Worm (Caenorhabditis elegans): Measurements from ENCODE around the gene T13B5.9.

DNA sequence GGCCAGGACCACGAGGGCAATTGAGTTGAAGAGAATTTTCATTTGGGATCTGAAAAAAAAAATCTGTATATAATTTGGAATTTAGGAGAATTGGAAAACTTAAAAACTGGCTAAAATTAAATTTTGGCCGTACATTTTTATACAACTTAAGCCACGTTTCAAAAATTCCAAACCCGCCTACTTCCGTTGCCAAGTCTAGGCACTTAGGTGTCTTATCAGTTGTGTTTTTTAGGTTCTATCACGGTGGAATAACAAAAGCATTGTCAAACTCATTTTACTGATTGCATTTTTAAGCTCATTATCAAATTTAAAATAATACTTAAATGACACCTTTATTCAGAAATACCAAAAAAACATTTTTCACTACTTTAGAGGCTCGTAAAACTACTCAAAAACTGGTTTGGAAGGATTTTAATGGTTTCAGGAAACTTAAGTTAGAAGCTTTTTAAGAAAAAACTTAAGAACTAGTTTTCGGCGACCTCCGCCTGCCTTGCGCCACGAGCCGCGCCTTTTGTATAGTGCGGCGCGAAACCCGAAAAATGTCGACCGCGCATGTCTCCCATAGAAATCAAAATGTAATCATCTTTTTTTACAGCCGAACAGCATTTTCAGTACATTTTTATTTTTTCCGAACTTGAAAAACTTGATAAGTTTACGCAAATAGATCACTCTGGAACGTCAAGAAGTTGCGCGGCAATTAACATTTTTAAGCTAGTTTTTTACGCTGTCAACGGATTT, 13.9 kb upstream of the T13B5.9 start, which contains the start of gene lips-13:
- TF ChIP-seq che-1 (tag; optimal IDR thresholded peaks at IDR 0.05) (no peak), Y22D7AL.16 (tag; optimal IDR thresholded peaks at IDR 0.05) (no peak), dmd-4 (tag; optimal IDR thresholded peaks at IDR 0.05; ENCODE audit: borderline replicate concordance) (no peak), pros-1 (tag; optimal IDR thresholded peaks at IDR 0.05) (no peak), ceh-22 (tag; optimal IDR thresholded peaks at IDR 0.05) (no peak), lin-11 (tag; optimal IDR thresholded peaks at IDR 0.05) (no peak), dve-1 (tag; optimal IDR thresholded peaks at IDR 0.05) (no peak)

Data from whole organism, late embryonic.